Fruit fly (Drosophila melanogaster) whole organism, pupa: Measurements from ENCODE around the gene Ugt35D1.

ENCODE experiments used
- CG10348 ChIP-seq: fragments of 200-800 bp; sonication (Bioruptor generic); IDR thresholded peaks from 2 replicates; pipeline ENCODE4 v1.3.6; 2022; ENCODE audit warnings: missing biosample characterization, missing genetic modification characterization
- CG12605 ChIP-seq: fragments of 200-800 bp; sonication (Bioruptor generic); IDR thresholded peaks from 2 replicates; pipeline ENCODE4 v1.3.6; 2022; ENCODE audit warnings: missing biosample characterization, missing genetic modification characterization
- CG13204 ChIP-seq: fragments of 200-800 bp; sonication (Bioruptor generic); optimal IDR thresholded peaks from 2 replicates; lab custom pipeline; 2018; ENCODE audit warnings: missing biosample characterization, mild to moderate bottlenecking, missing genetic modification characterization, moderate library complexity
- CG14655 ChIP-seq: fragments of 200-800 bp; sonication (Bioruptor generic); optimal IDR thresholded peaks from 3 replicates; lab custom pipeline; 2017; ENCODE audit warnings: mild to moderate bottlenecking, missing biosample characterization, missing genetic modification reagents, missing genetic modification characterization
- CG15710 ChIP-seq: fragments of 200-800 bp; sonication (Bioruptor generic); optimal IDR thresholded peaks from 2 replicates; lab custom pipeline; 2018; ENCODE audit warnings: missing biosample characterization, mild to moderate bottlenecking, missing genetic modification characterization, moderate library complexity
- CG17806 ChIP-seq: fragments of 200-800 bp; sonication (Bioruptor generic); optimal IDR thresholded peaks from 2 replicates; lab custom pipeline; 2018; ENCODE audit warnings: missing biosample characterization, mild to moderate bottlenecking, missing genetic modification characterization, moderate library complexity
- CG32121 ChIP-seq: fragments of 200-800 bp; sonication (Bioruptor generic); IDR thresholded peaks from 2 replicates; pipeline ENCODE4 v1.3.6; 2022; ENCODE audit warnings: missing biosample characterization, missing genetic modification characterization
- CG34367 ChIP-seq: fragments of 200-800 bp; sonication (Bioruptor generic); optimal IDR thresholded peaks from 2 replicates; lab custom pipeline; 2018; ENCODE audit warnings: missing biosample characterization, mild to moderate bottlenecking, missing genetic modification characterization
- CG4496 ChIP-seq: fragments of 200-800 bp; sonication (Bioruptor generic); IDR thresholded peaks from 3 replicates; pipeline ENCODE4 v1.3.6; 2022; ENCODE audit warnings: missing biosample characterization, missing genetic modification characterization
- CG8159 ChIP-seq: fragments of 200-800 bp; sonication (Bioruptor generic); optimal IDR thresholded peaks from 3 replicates; lab custom pipeline; 2018; ENCODE audit warnings: missing biosample characterization, mild to moderate bottlenecking, missing genetic modification characterization, moderate library complexity
- CG8301 ChIP-seq: fragments of 200-800 bp; sonication (Bioruptor generic); optimal IDR thresholded peaks from 2 replicates; lab custom pipeline; 2018; ENCODE audit warnings: missing biosample characterization, mild to moderate bottlenecking, missing genetic modification characterization
- CG9948 ChIP-seq: fragments of 200-800 bp; sonication (Bioruptor generic); optimal IDR thresholded peaks from 2 replicates; lab custom pipeline; 2018; ENCODE audit warnings: missing biosample characterization, mild to moderate bottlenecking, missing genetic modification characterization, moderate library complexity
- D1 ChIP-seq: fragments of 200-800 bp; sonication (Bioruptor generic); optimal IDR thresholded peaks from 2 replicates; lab custom pipeline; 2018; ENCODE audit warnings: missing biosample characterization, mild to moderate bottlenecking, missing genetic modification characterization, moderate library complexity
- EcR ChIP-seq: fragments of 200-800 bp; sonication (Bioruptor generic); optimal IDR thresholded peaks from 3 replicates; lab custom pipeline; 2019; ENCODE audit warnings: missing biosample characterization, missing genetic modification characterization, mild to moderate bottlenecking, moderate library complexity, missing genetic modification reagents
- Ets98B ChIP-seq: fragments of 200-800 bp; sonication (Bioruptor generic); IDR thresholded peaks from 2 replicates; pipeline ENCODE4 v1.3.6; 2022; ENCODE audit warnings: missing biosample characterization, missing genetic modification characterization
- Pif1A ChIP-seq: fragments of 200-800 bp; sonication (Bioruptor generic); optimal IDR thresholded peaks from 3 replicates; lab custom pipeline; 2016; ENCODE audit warnings: missing biosample characterization, missing genetic modification characterization
- Pif1B ChIP-seq: fragments of 200-800 bp; sonication (Bioruptor generic); optimal IDR thresholded peaks from 3 replicates; lab custom pipeline; 2016; ENCODE audit warnings: missing biosample characterization, missing genetic modification characterization
- Snoo ChIP-seq: fragments of 200-800 bp; sonication (Bioruptor generic); optimal IDR thresholded peaks from 3 replicates; lab custom pipeline; 2017; ENCODE audit warnings: missing biosample characterization, mild to moderate bottlenecking, missing genetic modification characterization, inconsistent platforms
- fd96Ca ChIP-seq: fragments of 200-800 bp; sonication (Bioruptor generic); IDR thresholded peaks from 3 replicates; pipeline ENCODE4 v1.3.6; 2022; ENCODE audit warnings: missing biosample characterization, missing genetic modification characterization
- gl ChIP-seq: fragments of 200-800 bp; sonication (Bioruptor generic); optimal IDR thresholded peaks from 2 replicates; lab custom pipeline; 2018; ENCODE audit warnings: missing biosample characterization, mild to moderate bottlenecking, missing genetic modification characterization
- rn ChIP-seq: fragments of 200-800 bp; sonication (Bioruptor generic); IDR thresholded peaks from 2 replicates; pipeline ENCODE4 v1.3.6; 2022; ENCODE audit warnings: missing biosample characterization, missing genetic modification characterization

Ugt35D1 gene

DNA sequence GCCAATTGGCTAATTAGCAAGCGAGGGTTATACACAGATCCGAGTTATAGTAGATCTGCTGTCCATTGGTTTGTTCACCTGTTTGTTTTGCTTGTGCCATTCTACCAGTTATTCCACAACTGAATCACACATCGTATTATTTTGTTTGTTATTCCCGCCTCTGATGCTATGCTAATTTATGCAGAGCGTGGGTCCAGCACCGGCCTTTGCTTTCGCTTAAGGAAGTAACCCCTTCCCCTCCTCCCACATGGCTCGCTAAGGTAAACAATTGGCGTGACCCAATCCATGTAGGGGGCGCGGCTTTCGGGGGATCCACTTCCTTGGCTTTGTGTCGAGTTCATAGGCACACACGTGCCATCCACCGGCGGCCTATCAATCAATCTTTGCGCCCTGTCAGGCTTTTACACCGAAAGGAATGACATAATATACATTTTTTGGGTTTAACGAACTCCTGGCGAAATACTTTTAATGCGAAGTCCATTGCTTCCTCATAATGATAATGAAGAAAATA is 9.2 kb downstream of the Ugt35D1 start:
- TF ChIP-seq rn (no peak), EcR (peak; percentile 30)

DNA sequence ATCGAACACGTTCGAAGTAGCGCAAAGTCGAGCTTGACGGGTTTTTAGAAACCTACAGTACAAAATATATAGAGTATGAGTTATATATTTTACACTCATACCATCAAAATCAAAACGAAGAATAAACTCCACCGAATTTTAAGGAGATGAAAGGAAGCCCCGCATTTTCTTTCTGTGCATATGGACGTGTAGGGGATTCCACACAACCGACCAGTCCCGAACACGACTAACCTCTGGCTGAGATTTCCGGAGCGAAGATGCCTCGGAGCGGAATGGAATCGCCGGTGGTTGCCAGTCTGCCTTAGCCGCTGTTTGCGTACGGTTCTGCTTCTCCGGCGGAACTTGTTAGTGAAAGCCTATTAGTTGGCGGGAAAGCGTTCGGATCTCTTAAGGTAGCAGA is 11.0 kb downstream of the Ugt35D1 start:
- TF ChIP-seq Ets98B (GFP tag; lab: Robert Waterston, UW), result peak; percentile 98
- peak; percentile 99 for TF ChIP-seq CG32121 (GFP tag; lab: Robert Waterston, UW)
- no peak for TF ChIP-seq EcR
- TF ChIP-seq Pif1A (GFP tag; lab: Kevin White, UChicago), result peak; percentile 98
- peak; percentile 97 for TF ChIP-seq CG9948
- peak; percentile 97 for TF ChIP-seq CG17806
- TF ChIP-seq CG14655, result peak; percentile 99
- TF ChIP-seq Pif1B (GFP tag; lab: Kevin White, UChicago), result peak; percentile 98
- TF ChIP-seq CG13204, result no peak
- TF ChIP-seq CG15710, result peak; percentile 90
- TF ChIP-seq CG8159, result peak; percentile 93
- peak; percentile 93 for TF ChIP-seq CG34367
- peak; percentile 98 for TF ChIP-seq Snoo
- peak; percentile 81 for TF ChIP-seq D1 (tag; lab: Kevin White, UChicago)
- TF ChIP-seq CG10348, result peak; percentile 89
- peak; percentile 97 for TF ChIP-seq rn
- TF ChIP-seq CG8301 (tag; lab: Kevin White, UChicago), result peak; percentile 99
- peak; percentile 99 for TF ChIP-seq CG4496 (GFP tag; lab: Robert Waterston, UW)
- peak; percentile 91 for TF ChIP-seq gl (tag; lab: Kevin White, UChicago)
- TF ChIP-seq CG12605 (GFP tag; lab: Robert Waterston, UW), result peak; percentile 97
- peak; percentile 99 for TF ChIP-seq fd96Ca (GFP tag; lab: Robert Waterston, UW)

DNA sequence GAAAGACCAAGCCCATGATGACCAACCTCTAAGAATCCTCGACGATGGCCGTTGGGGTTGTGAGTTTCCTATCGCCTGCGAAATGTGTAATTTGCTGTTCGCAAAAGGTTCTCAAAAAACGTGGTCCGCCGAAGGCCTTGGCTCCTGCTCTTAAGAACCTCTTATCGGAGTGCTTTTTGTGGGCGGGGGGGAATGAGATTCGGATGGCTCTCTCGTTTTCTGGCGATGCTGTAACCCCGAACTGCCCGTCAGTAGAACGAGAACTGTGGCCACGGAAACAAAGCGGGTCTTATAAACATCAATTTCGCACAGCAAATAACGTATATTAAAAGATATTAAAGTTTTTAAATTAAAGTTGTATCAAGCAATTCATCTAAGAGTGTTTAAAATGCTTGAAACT is 13.2 kb downstream of the Ugt35D1 start, which contains the start of gene CG1607:
Gene CG1607, plus strand, starts transcription at position 249 of the 400 bp plus-strand sequence.
- TF ChIP-seq CG12605 (GFP tag; lab: Robert Waterston, UW) (no peak), CG13204 (no peak)

DNA sequence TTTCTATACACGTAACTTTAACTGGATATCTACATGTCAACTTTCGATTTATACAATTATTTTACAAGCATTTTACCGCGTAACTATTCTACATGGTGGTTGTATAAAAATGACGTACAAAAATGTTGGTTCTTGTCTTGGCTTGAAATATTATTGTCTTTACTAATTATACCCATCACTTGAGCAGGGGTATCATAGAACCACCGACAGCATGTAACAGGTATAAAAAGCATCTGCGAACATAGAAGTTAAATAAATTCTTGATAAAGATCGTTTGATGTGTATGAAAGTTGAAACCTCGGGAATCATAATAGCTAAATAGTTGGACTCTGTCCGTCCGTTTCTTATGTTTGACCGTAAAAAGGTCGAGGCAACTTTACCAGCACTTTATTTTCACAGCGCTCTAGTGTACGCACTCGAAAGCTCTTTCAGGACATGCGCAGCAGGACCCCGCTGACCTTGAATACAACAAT is 13.9 kb downstream of the Ugt35D1 start:
- TF ChIP-seq CG10348, result no peak
- peak; percentile 42 for TF ChIP-seq CG8159
- TF ChIP-seq CG12605 (GFP tag; lab: Robert Waterston, UW), result peak; percentile 34; the same call in 1 of the 2 replicates
- TF ChIP-seq CG9948, result peak; percentile 44
- no peak for TF ChIP-seq EcR
- peak; percentile 64 for TF ChIP-seq CG34367
- TF ChIP-seq gl (tag; lab: Kevin White, UChicago), result no peak
- TF ChIP-seq CG32121 (GFP tag; lab: Robert Waterston, UW), result peak; percentile 30; the same call in 1 of the 2 replicates
- TF ChIP-seq Pif1A (GFP tag; lab: Kevin White, UChicago), result peak; percentile 56
- peak; percentile 60 for TF ChIP-seq CG15710
- TF ChIP-seq CG8301 (tag; lab: Kevin White, UChicago), result peak; percentile 56
- TF ChIP-seq CG14655, result peak; percentile 62
- TF ChIP-seq rn, result no peak
- TF ChIP-seq CG17806, result no peak
- no peak for TF ChIP-seq Snoo
- peak; percentile 78 for TF ChIP-seq CG4496 (GFP tag; lab: Robert Waterston, UW)
- peak; percentile 42 for TF ChIP-seq Pif1B (GFP tag; lab: Kevin White, UChicago)
- peak; percentile 49; the same call in 1 of the 3 replicates for TF ChIP-seq fd96Ca (GFP tag; lab: Robert Waterston, UW)
- peak; percentile 28 for TF ChIP-seq D1 (tag; lab: Kevin White, UChicago)
- TF ChIP-seq CG13204, result no peak
- TF ChIP-seq Ets98B (GFP tag; lab: Robert Waterston, UW), result peak; percentile 66

DNA sequence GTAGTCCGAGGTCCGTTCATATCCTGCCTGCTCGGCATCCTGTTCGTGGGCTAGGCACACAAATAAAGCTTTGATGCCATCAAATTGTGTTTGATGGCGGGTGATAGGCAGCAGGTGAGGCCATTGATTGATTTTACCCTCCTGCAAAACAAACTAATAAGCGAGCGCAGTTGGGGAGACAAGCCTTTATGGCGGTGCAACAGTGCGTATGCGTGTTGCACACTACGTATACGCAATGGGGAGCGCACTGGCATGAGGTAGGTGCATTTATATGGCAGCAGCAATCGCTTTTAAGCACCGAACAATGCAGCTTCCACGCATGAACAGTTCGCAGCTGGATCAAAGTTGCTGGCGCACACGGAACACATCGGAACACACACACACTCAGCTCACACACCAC is 14.6 kb downstream of the Ugt35D1 start:
- no peak for TF ChIP-seq Snoo
- no peak for TF ChIP-seq fd96Ca (GFP tag; lab: Robert Waterston, UW)
- TF ChIP-seq CG8301 (tag; lab: Kevin White, UChicago), result no peak
- TF ChIP-seq CG15710, result no peak
- no peak for TF ChIP-seq CG34367
- no peak for TF ChIP-seq rn
- TF ChIP-seq CG9948, result no peak
- TF ChIP-seq CG17806, result no peak
- TF ChIP-seq CG14655, result no peak
- no peak for TF ChIP-seq CG8159
- TF ChIP-seq EcR, result no peak
- TF ChIP-seq CG13204, result no peak
- TF ChIP-seq CG12605 (GFP tag; lab: Robert Waterston, UW), result no peak

DNA sequence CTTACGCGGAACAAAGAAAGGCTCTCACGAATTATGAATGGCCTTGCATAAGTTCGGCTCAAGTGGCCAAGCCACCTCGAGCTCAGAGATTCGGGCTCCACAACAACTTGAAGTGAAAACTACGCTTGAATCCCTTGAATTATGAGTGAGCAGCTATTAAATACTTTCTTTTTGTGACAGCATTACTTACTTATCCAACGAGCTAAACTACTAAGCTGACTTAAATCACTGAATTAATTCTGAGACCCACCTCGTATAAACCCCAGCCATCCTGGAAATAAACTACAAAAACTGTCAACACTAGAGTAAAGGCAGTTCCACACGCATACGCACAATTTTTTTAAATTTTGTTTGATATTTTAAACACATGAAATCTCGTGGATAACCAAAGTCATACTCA is 23.0 kb downstream of the Ugt35D1 start, which contains the start of gene gskt:
Gene gskt, plus strand, starts transcription at position 301 of the 400 bp plus-strand sequence.
- TF ChIP-seq D1 (tag; lab: Kevin White, UChicago) (no peak), CG32121 (GFP tag; lab: Robert Waterston, UW) (no peak)

DNA sequence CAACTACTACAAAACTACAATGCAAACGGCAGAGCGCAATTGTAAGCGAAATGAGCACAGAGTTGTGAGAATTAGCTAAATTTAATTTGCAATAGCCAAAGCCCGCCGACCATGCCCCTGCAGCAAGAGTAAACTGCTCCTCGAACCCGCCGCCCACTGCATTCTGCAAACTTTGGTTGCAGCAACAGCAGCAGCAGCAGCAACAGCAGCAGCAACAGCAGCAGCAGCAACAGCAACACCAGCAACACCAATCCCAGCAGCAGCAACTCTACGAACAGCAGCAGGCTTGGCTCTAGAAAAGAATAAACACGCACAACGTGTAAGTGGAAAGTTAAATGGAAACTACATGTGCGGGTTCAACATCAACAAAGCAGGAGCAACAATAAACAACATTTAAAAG is 24.9 kb downstream of the Ugt35D1 start:
- no peak for TF ChIP-seq CG15710
- TF ChIP-seq fd96Ca (GFP tag; lab: Robert Waterston, UW), result no peak
- no peak for TF ChIP-seq D1 (tag; lab: Kevin White, UChicago)
- no peak for TF ChIP-seq Pif1A (GFP tag; lab: Kevin White, UChicago)
- TF ChIP-seq Ets98B (GFP tag; lab: Robert Waterston, UW), result no peak
- no peak for TF ChIP-seq CG34367
- no peak for TF ChIP-seq CG12605 (GFP tag; lab: Robert Waterston, UW)
- TF ChIP-seq CG8159, result no peak
- TF ChIP-seq gl (tag; lab: Kevin White, UChicago), result no peak
- no peak for TF ChIP-seq Pif1B (GFP tag; lab: Kevin White, UChicago)
- TF ChIP-seq rn, result no peak
- no peak for TF ChIP-seq CG32121 (GFP tag; lab: Robert Waterston, UW)
- no peak for TF ChIP-seq CG9948
- no peak for TF ChIP-seq CG4496 (GFP tag; lab: Robert Waterston, UW)
- no peak for TF ChIP-seq CG17806
- no peak for TF ChIP-seq CG8301 (tag; lab: Kevin White, UChicago)
- no peak for TF ChIP-seq CG14655
